Worm (Caenorhabditis elegans) whole organism, young adult: ENCODE results near the gene ZK1010.12.

ENCODE experiments used
- B0035.1 ChIP-seq: sonication (generic microtip); optimal IDR thresholded peaks from 2 replicates; lab custom pipeline; 2016; ENCODE audit warnings: missing genetic modification characterization, mild to moderate bottlenecking, missing compliant biosample characterization, missing genotype, missing genetic modification reagents
- B0261.1 ChIP-seq: sonication (generic microtip); optimal IDR thresholded peaks from 2 replicates; lab custom pipeline; 2016; ENCODE audit warnings: mild to moderate bottlenecking, missing genetic modification characterization, moderate library complexity, missing compliant biosample characterization
- B0336.3 ChIP-seq: fragments of 200-800 bp; sonication (Bioruptor generic); IDR thresholded peaks from 2 replicates; pipeline ENCODE4 v1.3.6; 2022; ENCODE audit warnings: missing genetic modification characterization, missing compliant biosample characterization
- D2030.7 ChIP-seq: fragments of 200-800 bp; sonication (Bioruptor generic); IDR thresholded peaks from 2 replicates; pipeline ENCODE4 v1.3.6; 2022; ENCODE audit warnings: missing genetic modification reagents, missing genetic modification characterization, missing compliant biosample characterization
- F33H1.4 ChIP-seq: fragments of 200-800 bp; sonication (Bioruptor generic); IDR thresholded peaks from 2 replicates; pipeline ENCODE4 v1.3.6; 2022; ENCODE audit warnings: missing genetic modification reagents, missing genetic modification characterization, missing compliant biosample characterization
- F49E8.2 ChIP-seq: sonication (generic microtip); optimal IDR thresholded peaks from 3 replicates; lab custom pipeline; 2017; ENCODE audit warnings: missing genetic modification characterization, mild to moderate bottlenecking, missing compliant biosample characterization, antibody characterized with exemption, moderate library complexity; ENCODE audit not compliant: insufficient read depth
- F57C9.4 ChIP-seq: sonication (generic microtip); optimal IDR thresholded peaks from 2 replicates; lab custom pipeline; 2017; ENCODE audit warnings: mild to moderate bottlenecking, missing genetic modification characterization, missing compliant biosample characterization
- K12H6.12 ChIP-seq: fragments of 200-800 bp; sonication (Bioruptor generic); optimal IDR thresholded peaks from 2 replicates; lab custom pipeline; 2018; ENCODE audit warnings: mild to moderate bottlenecking, missing genetic modification characterization, missing compliant biosample characterization
- Y53G8AR.9 ChIP-seq: fragments of 200-800 bp; sonication (Bioruptor generic); conservative IDR thresholded peaks from 2 replicates; pipeline ENCODE4 v1.3.6; 2022; ENCODE audit warnings: missing genetic modification reagents, missing genetic modification characterization, missing compliant biosample characterization
- Y95B8A.8 ChIP-seq: fragments of 200-800 bp; sonication (Bioruptor generic); IDR thresholded peaks from 2 replicates; pipeline ENCODE4 v1.3.6; 2022; ENCODE audit warnings: missing genetic modification reagents, missing genetic modification characterization, missing compliant biosample characterization
- ZK185.1 ChIP-seq: sonication (generic microtip); optimal IDR thresholded peaks from 2 replicates; lab custom pipeline; 2016; ENCODE audit warnings: mild to moderate bottlenecking, missing genetic modification characterization, missing compliant biosample characterization; ENCODE audit not compliant: poor library complexity, severe bottlenecking
- akir-1 ChIP-seq: fragments of 200-800 bp; sonication (Bioruptor generic); optimal IDR thresholded peaks from 2 replicates; lab custom pipeline; 2018; ENCODE audit warnings: mild to moderate bottlenecking, missing genetic modification characterization, moderate library complexity, missing compliant biosample characterization
- athp-1 ChIP-seq: sonication (generic microtip); optimal IDR thresholded peaks from 2 replicates; lab custom pipeline; 2017; ENCODE audit warnings: mild to moderate bottlenecking, missing genetic modification characterization, missing compliant biosample characterization
- attf-5 ChIP-seq: fragments of 200-800 bp; sonication (Bioruptor generic); optimal IDR thresholded peaks from 2 replicates; lab custom pipeline; 2018; ENCODE audit warnings: mild to moderate bottlenecking, missing genetic modification characterization, missing compliant biosample characterization
- attf-6 ChIP-seq: fragments of 200-800 bp; sonication (Bioruptor generic); IDR thresholded peaks from 2 replicates; pipeline ENCODE4 v1.3.6; 2022; ENCODE audit warnings: missing genetic modification reagents, missing genetic modification characterization, missing compliant biosample characterization
- cebp-1 ChIP-seq, 2 experiments: fragments of 200-800 bp in 1 of 2; sonication (Bioruptor generic) in 1 of 2; sonication (generic microtip) in 1 of 2; IDR thresholded peaks in 1 of 2; optimal IDR thresholded peaks in 1 of 2; 2 replicates each; pipeline versions ENCODE4 v1.3.6 to Lab custom; 2017 to 2022; ENCODE audit warnings: missing compliant biosample characterization in 2 of 2, missing genetic modification characterization in 2 of 2, mild to moderate bottlenecking in 1 of 2, missing genetic modification reagents in 1 of 2, moderate library complexity in 1 of 2
- ceh-27 ChIP-seq: fragments of 200-800 bp; sonication (Bioruptor generic); optimal IDR thresholded peaks from 2 replicates; lab custom pipeline; 2018; ENCODE audit warnings: mild to moderate bottlenecking, missing genetic modification characterization, moderate library complexity, missing compliant biosample characterization
- ceh-40 ChIP-seq: fragments of 200-800 bp; sonication (Bioruptor generic); IDR thresholded peaks from 2 replicates; pipeline ENCODE4 v1.3.6; 2022; ENCODE audit warnings: missing genetic modification characterization, missing compliant biosample characterization
- ceh-79 ChIP-seq: sonication (generic microtip); optimal IDR thresholded peaks from 2 replicates; lab custom pipeline; 2017; ENCODE audit warnings: mild to moderate bottlenecking, missing genetic modification characterization, missing compliant biosample characterization
- chd-7 ChIP-seq: sonication (generic microtip); optimal IDR thresholded peaks from 2 replicates; lab custom pipeline; 2016; ENCODE audit warnings: mild to moderate bottlenecking, missing genetic modification characterization, moderate library complexity, missing compliant biosample characterization
- dox-1 ChIP-seq: fragments of 200-800 bp; sonication (Bioruptor generic); IDR thresholded peaks from 2 replicates; pipeline ENCODE4 v1.3.6; 2022; ENCODE audit warnings: missing genetic modification reagents, missing genetic modification characterization, missing compliant biosample characterization
- dpff-1 ChIP-seq: sonication (generic microtip); optimal IDR thresholded peaks from 2 replicates; lab custom pipeline; 2017; ENCODE audit warnings: mild to moderate bottlenecking, missing genetic modification characterization, missing compliant biosample characterization
- dpl-1 ChIP-seq: fragments of 150-350 bp; optimal IDR thresholded peaks from 2 replicates; lab custom pipeline; 2014; ENCODE audit warnings: missing biosample characterization, missing genetic modification reagents, missing genetic modification characterization
- gei-17 ChIP-seq: fragments of 200-800 bp; sonication (Bioruptor generic); optimal IDR thresholded peaks from 2 replicates; lab custom pipeline; 2018; ENCODE audit warnings: mild to moderate bottlenecking, missing genetic modification characterization, missing compliant biosample characterization
- hmg-20 ChIP-seq: fragments of 200-800 bp; sonication (Bioruptor generic); IDR thresholded peaks from 2 replicates; pipeline ENCODE4 v1.3.6; 2022; ENCODE audit warnings: missing genetic modification reagents, missing genetic modification characterization, missing compliant biosample characterization
- hsf-1 ChIP-seq: fragments of 200-800 bp; sonication (Bioruptor generic); IDR thresholded peaks from 2 replicates; pipeline ENCODE4 v1.3.6; 2022; ENCODE audit warnings: missing genetic modification reagents, missing genetic modification characterization, missing compliant biosample characterization
- lin-35 ChIP-seq, 3 experiments: fragments of 150-350 bp in 2 of 3; sonication (generic microtip) in 1 of 3; optimal IDR thresholded peaks; 2 replicates each; lab custom pipeline; 2014 to 2018; ENCODE audit warnings: missing biosample characterization in 3 of 3, missing genetic modification characterization in 3 of 3, missing genetic modification reagents in 3 of 3
- lin-40 ChIP-seq: sonication (generic microtip); optimal IDR thresholded peaks from 2 replicates; lab custom pipeline; 2016; ENCODE audit warnings: missing genetic modification characterization, mild to moderate bottlenecking, missing compliant biosample characterization, missing genotype, missing genetic modification reagents
- lin-54 ChIP-seq: fragments of 200-800 bp; sonication (Bioruptor generic); optimal IDR thresholded peaks from 2 replicates; lab custom pipeline; 2018; ENCODE audit warnings: mild to moderate bottlenecking, missing genetic modification characterization, missing compliant biosample characterization
- lir-1 ChIP-seq: fragments of 200-800 bp; sonication (Bioruptor generic); conservative IDR thresholded peaks from 2 replicates; pipeline ENCODE4 v1.3.6; 2022; ENCODE audit warnings: missing genetic modification reagents, missing genetic modification characterization, missing compliant biosample characterization
- lsl-1 ChIP-seq: fragments of 200-800 bp; sonication (Bioruptor generic); optimal IDR thresholded peaks from 2 replicates; lab custom pipeline; 2018; ENCODE audit warnings: mild to moderate bottlenecking, missing genetic modification characterization, moderate library complexity, missing compliant biosample characterization
- madf-10 ChIP-seq: sonication (generic microtip); optimal IDR thresholded peaks from 2 replicates; lab custom pipeline; 2016; ENCODE audit warnings: mild to moderate bottlenecking, missing genetic modification characterization, missing compliant biosample characterization
- nfyb-1 ChIP-seq: fragments of 200-800 bp; sonication (Bioruptor generic); IDR thresholded peaks from 2 replicates; pipeline ENCODE4 v1.3.6; 2022; ENCODE audit warnings: missing genetic modification reagents, missing genetic modification characterization, missing compliant biosample characterization
- nhr-120 ChIP-seq: fragments of 200-800 bp; sonication (Bioruptor generic); IDR thresholded peaks from 2 replicates; pipeline ENCODE4 v1.3.6; 2022; ENCODE audit warnings: missing genetic modification characterization, missing compliant biosample characterization
- rec-8 ChIP-seq, 2 experiments: sonication (generic microtip); optimal IDR thresholded peaks; 2 replicates each; lab custom pipeline; 2016; ENCODE audit warnings: mild to moderate bottlenecking in 2 of 2, missing genetic modification characterization in 2 of 2, missing genetic modification reagents in 2 of 2, missing genotype in 2 of 2, missing biosample characterization in 1 of 2, missing compliant biosample characterization in 1 of 2, moderate library complexity in 1 of 2
- rpc-1 ChIP-seq, 2 experiments: fragments of 150-350 bp in 1 of 2; sonication (generic microtip) in 1 of 2; optimal IDR thresholded peaks; 2 replicates each; lab custom pipeline; 2014 to 2018; ENCODE audit warnings: missing biosample characterization in 1 of 2, missing genetic modification characterization in 1 of 2, missing genetic modification reagents in 1 of 2, missing genotype in 1 of 2
- snpc-1.1 ChIP-seq: sonication (generic microtip); optimal IDR thresholded peaks from 2 replicates; lab custom pipeline; 2017; ENCODE audit warnings: missing genetic modification characterization, mild to moderate bottlenecking, missing compliant biosample characterization, antibody characterized with exemption, moderate library complexity, missing genotype, missing genetic modification reagents; ENCODE audit not compliant: insufficient read depth
- snpc-4 ChIP-seq, 5 experiments: fragments of 150-350 bp in 1 of 5; sonication (generic microtip) in 4 of 5; optimal IDR thresholded peaks; 2 replicates each; lab custom pipeline; 2014 to 2018; ENCODE audit warnings: missing genetic modification characterization in 5 of 5, missing biosample characterization in 3 of 5, antibody characterized with exemption in 2 of 5, mild to moderate bottlenecking in 2 of 5, missing compliant biosample characterization in 2 of 5, missing genotype in 2 of 5, moderate library complexity in 2 of 5, missing genetic modification reagents in 1 of 5
- tbp1 ChIP-seq: fragments of 200-800 bp; sonication (Bioruptor generic); optimal IDR thresholded peaks from 2 replicates; lab custom pipeline; 2018; ENCODE audit warnings: mild to moderate bottlenecking, missing genetic modification characterization, missing compliant biosample characterization
- tlf-1 ChIP-seq: fragments of 200-800 bp; sonication (Bioruptor generic); optimal IDR thresholded peaks from 2 replicates; lab custom pipeline; 2018; ENCODE audit warnings: mild to moderate bottlenecking, missing genetic modification characterization, missing compliant biosample characterization
- ztf-28 ChIP-seq: fragments of 200-800 bp; sonication (Bioruptor generic); IDR thresholded peaks from 2 replicates; pipeline ENCODE4 v1.3.6; 2022; ENCODE audit warnings: missing genetic modification reagents, missing genetic modification characterization, missing compliant biosample characterization

The ZK1010.12 gene

DNA sequence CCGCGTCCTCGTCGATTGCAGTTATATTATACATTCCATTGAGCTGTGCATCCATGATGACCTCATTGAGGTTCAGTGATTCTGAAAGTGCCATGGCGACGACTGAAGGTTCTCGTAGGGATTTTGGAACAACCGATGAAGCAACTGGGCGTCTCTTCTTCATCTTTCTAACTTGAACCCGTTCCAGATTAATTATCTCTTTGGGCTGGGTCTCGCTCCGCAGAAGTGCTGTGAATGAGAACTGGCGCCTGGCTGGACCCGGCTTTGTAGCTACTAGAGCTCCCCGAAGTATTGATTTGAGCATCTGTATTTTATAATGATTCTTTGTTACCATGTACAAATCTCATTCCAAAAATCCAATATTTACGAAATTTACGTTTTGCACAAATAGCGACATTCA, 13.5 kb upstream of the ZK1010.12 start, which contains the start of gene ZK1010.2 (continued):
- 0 out of 2 replicates have a peak, but pooled peaks have one; percentile 54 for TF ChIP-seq attf-6
- peak; percentile 7 for TF ChIP-seq chd-7
- peak; percentile 45; the same call in 1 of the 2 replicates for TF ChIP-seq Y95B8A.8
- TF ChIP-seq lin-35 (GFP tag; optimal IDR thresholded peaks at IDR 0.05; lab: Kevin White, UChicago), result peak in 1 of 3 experiments; percentile 6
- TF ChIP-seq hsf-1 (GFP tag; lab: Robert Waterston, UW), result peak; percentile 71
- TF ChIP-seq tlf-1 (GFP tag; lab: Kevin White, UChicago), result peak; percentile 24
- TF ChIP-seq Y53G8AR.9, result peak; percentile 80; the same call in 1 of the 2 replicates
- TF ChIP-seq ceh-79 (tag; lab: Kevin White, UChicago), result peak; percentile 26
- peak; percentile 41; the same call in 1 of the 2 replicates for TF ChIP-seq D2030.7 (GFP tag; lab: Robert Waterston, UW)

DNA sequence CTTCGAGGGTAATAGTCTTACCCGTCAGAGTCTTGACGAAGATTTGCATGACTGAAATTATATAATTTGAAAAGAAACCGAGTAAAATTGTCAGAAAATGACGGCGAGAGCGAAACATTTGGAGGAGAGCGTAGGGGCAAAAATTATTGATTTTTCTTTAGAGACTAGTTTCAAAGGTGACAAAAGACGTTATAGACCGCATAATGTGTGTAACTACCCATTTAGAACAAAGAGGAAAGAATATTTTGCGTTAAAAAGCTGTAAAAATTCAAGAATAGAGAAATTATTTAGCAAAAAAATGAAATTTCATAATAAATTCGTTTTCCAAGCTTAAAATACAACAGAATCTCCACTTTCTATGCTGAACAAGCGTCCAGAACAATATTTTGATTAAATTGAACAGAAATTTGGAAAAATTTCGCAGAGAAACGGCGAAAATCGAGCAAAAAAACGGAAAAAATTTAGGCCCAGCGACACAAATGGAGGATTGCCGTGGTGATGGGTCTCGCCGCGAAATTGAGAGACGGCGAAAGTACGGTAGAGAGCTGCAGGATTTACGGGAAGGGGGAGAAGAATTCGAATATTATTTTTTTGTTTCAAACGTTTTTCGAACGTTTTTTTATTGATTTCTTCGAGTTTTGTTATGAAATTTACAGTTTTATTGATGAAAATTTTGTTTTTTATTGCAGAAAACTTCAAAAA, 12.5 kb upstream of the ZK1010.12 start, which contains the start of the genes ubq-2 and frg-1:
Gene ubq-2, minus strand, starts transcription at position 51 of the 702 bp plus-strand sequence.
Gene frg-1, plus strand, starts transcription at position 690 of the 702 bp plus-strand sequence.
- TF ChIP-seq ZK185.1 (tag; lab: Kevin White, UChicago), result no peak
- TF ChIP-seq gei-17 (GFP tag; lab: Kevin White, UChicago), result peak; percentile 57
- peak; percentile 89 for TF ChIP-seq dox-1 (GFP tag; lab: Robert Waterston, UW)
- TF ChIP-seq Y95B8A.8, result 0 out of 2 replicates have a peak, but pooled peaks have one; percentile 65
- peak; percentile 4 for TF ChIP-seq chd-7
- 0 out of 2 replicates have a peak, but pooled peaks have one; percentile 11 for TF ChIP-seq attf-6
- peak in 2 of 3 experiments; percentile 22 to 70 for TF ChIP-seq lin-35 (GFP tag; optimal IDR thresholded peaks at IDR 0.05; lab: Kevin White, UChicago)
- TF ChIP-seq dpl-1, result peak; percentile 65
- TF ChIP-seq D2030.7 (GFP tag; lab: Robert Waterston, UW), result peak; percentile 79
- peak; percentile 35 for TF ChIP-seq snpc-4 (GFP tag; optimal IDR thresholded peaks at IDR 0.05; lab: Kevin White, UChicago)
- peak; percentile 3 to 56 (median 41) for TF ChIP-seq snpc-4 (tag; optimal IDR thresholded peaks at IDR 0.05; lab: Kevin White, UChicago)
- no peak for TF ChIP-seq B0261.1
- no peak for TF ChIP-seq ceh-40 (GFP tag; lab: Robert Waterston, UW)
- TF ChIP-seq F49E8.2, result peak; percentile 72
- peak; percentile 89 for TF ChIP-seq lin-54 (GFP tag; lab: Kevin White, UChicago)
- peak; percentile 55; the same call in 1 of the 2 replicates for TF ChIP-seq B0336.3
- peak; percentile 16 for TF ChIP-seq snpc-1.1 (tag; lab: Kevin White, UChicago)
- TF ChIP-seq attf-5 (GFP tag; lab: Kevin White, UChicago), result peak; percentile 89
- TF ChIP-seq madf-10 (tag; lab: Kevin White, UChicago), result peak; percentile 37
- TF ChIP-seq hmg-20 (GFP tag; lab: Robert Waterston, UW), result peak; percentile 46; the same call in 1 of the 2 replicates
- no peak for TF ChIP-seq F57C9.4 (tag; lab: Kevin White, UChicago)
- peak; percentile 66 for TF ChIP-seq tbp1 (GFP tag; lab: Kevin White, UChicago)
- no peak for TF ChIP-seq akir-1
- peak; percentile 68 for TF ChIP-seq K12H6.12 (tag; lab: Kevin White, UChicago)
- TF ChIP-seq lin-40 (tag; lab: Kevin White, UChicago), result peak; percentile 84
- peak; percentile 43; the same call in 1 of the 2 replicates for TF ChIP-seq lir-1
- peak; percentile 30 for TF ChIP-seq athp-1 (tag; lab: Kevin White, UChicago)
- peak; percentile 86 for TF ChIP-seq nfyb-1
- TF ChIP-seq F33H1.4, result peak; percentile 98
- peak; percentile 96 for TF ChIP-seq lsl-1 (GFP tag; lab: Kevin White, UChicago)
- TF ChIP-seq nhr-120 (GFP tag; lab: Robert Waterston, UW), result no peak
- peak; percentile 10 for TF ChIP-seq rpc-1 (optimal IDR thresholded peaks at IDR 0.05; lab: Kevin White, UChicago)
- TF ChIP-seq rpc-1 (tag; optimal IDR thresholded peaks at IDR 0.05; lab: Kevin White, UChicago), result no peak
- TF ChIP-seq B0035.1 (tag; lab: Kevin White, UChicago), result peak; percentile 22
- TF ChIP-seq cebp-1 (GFP tag; IDR thresholded peaks at IDR 0.05; lab: Robert Waterston, UW), result no peak
- peak; percentile 78 for TF ChIP-seq cebp-1 (tag; optimal IDR thresholded peaks at IDR 0.05; lab: Kevin White, UChicago)
- peak in 1 of 2 experiments; percentile 15 for TF ChIP-seq rec-8 (tag; optimal IDR thresholded peaks at IDR 0.05; lab: Kevin White, UChicago)
- no peak for TF ChIP-seq ceh-79 (tag; lab: Kevin White, UChicago)
- TF ChIP-seq dpff-1 (tag; lab: Kevin White, UChicago), result no peak
- peak; percentile 61 for TF ChIP-seq ceh-27 (GFP tag; lab: Kevin White, UChicago)
- 0 out of 2 replicates have a peak, but pooled peaks have one; percentile 32 for TF ChIP-seq ztf-28 (GFP tag; lab: Robert Waterston, UW)
